Comparison of ENCODE assay signal across 5 fruit fly cellular contexts in genomic region chrX:14715180-14715579, dm6.
A peak's percentile ranks its signal among the peaks of the same experiment; 100 is the strongest.
TF ChIP-seq lines count a peak whose summit lies in the region.

No protein-coding gene starts in this region.

- TF ChIP-seq CTCF in S2 (optimal IDR thresholded peaks at IDR 0.05; lab: Kevin White, UChicago) = peak; percentile 51 to 61
- TF ChIP-seq CTCF in whole organism, embryonic (GFP tag; optimal IDR thresholded peaks at IDR 0.05; lab: Kevin White, UChicago) = peak; percentile 71

TF ChIP-seq in whole organism, embryonic, 481 proteins besides CTCF, POLR2A, EP300 and RAD21:
- TF ChIP-seq Lhr (GFP tag; optimal IDR thresholded peaks at IDR 0.05; lab: Kevin White, UChicago) (no peak), Side (GFP tag; optimal IDR thresholded peaks at IDR 0.05; lab: Kevin White, UChicago) (no peak), Poxn (GFP tag; IDR thresholded peaks at IDR 0.05; lab: Robert Waterston, UW) (no peak), CG7372 (GFP tag; IDR thresholded peaks at IDR 0.05; lab: Robert Waterston, UW) (no peak)

TF ChIP-seq in whole organism, prepupa, 60 proteins besides CTCF, POLR2A, EP300 and RAD21 (continues in another document):
- TF ChIP-seq CG16779 (tag; optimal IDR thresholded peaks at IDR 0.05; lab: Kevin White, UChicago) (no peak), CG34406 (GFP tag; optimal IDR thresholded peaks at IDR 0.05; lab: Kevin White, UChicago) (no peak), topi (GFP tag; optimal IDR thresholded peaks at IDR 0.05; lab: Kevin White, UChicago) (peak; percentile 24), acj6 (GFP tag; optimal IDR thresholded peaks at IDR 0.05; lab: Kevin White, UChicago) (peak; percentile 25), CG6808 (GFP tag; optimal IDR thresholded peaks at IDR 0.05; lab: Kevin White, UChicago) (no peak), CG11294 (GFP tag; IDR thresholded peaks at IDR 0.05; lab: Robert Waterston, UW) (no peak), spab (GFP tag; optimal IDR thresholded peaks at IDR 0.05; lab: Kevin White, UChicago) (no peak), CG7368 (GFP tag; optimal IDR thresholded peaks at IDR 0.05; lab: Kevin White, UChicago) (peak; percentile 3), CG3032 (tag; optimal IDR thresholded peaks at IDR 0.05; lab: Kevin White, UChicago) (peak; percentile 31), Blimp-1 (GFP tag; optimal IDR thresholded peaks at IDR 0.05; lab: Kevin White, UChicago) (no peak), CG1621 (tag; optimal IDR thresholded peaks at IDR 0.05; lab: Kevin White, UChicago) (peak; percentile 16), OdsH (GFP tag; optimal IDR thresholded peaks at IDR 0.05; lab: Kevin White, UChicago) (peak; percentile 45), Sox15 (GFP tag; optimal IDR thresholded peaks at IDR 0.05; lab: Kevin White, UChicago) (no peak), Eip78C (GFP tag; lab: Kevin White, UChicago) (peak; percentile 84), Hr4 (GFP tag; optimal IDR thresholded peaks at IDR 0.05; lab: Kevin White, UChicago) (peak; percentile 25), salr (GFP tag; optimal IDR thresholded peaks at IDR 0.05; lab: Kevin White, UChicago) (no peak), CG8119 (GFP tag; IDR thresholded peaks at IDR 0.05; lab: Robert Waterston, UW) (peak; percentile 51; the same call in 2 of the 3 replicates), CG10669 (GFP tag; optimal IDR thresholded peaks at IDR 0.05; lab: Kevin White, UChicago) (peak; percentile 45), lz (GFP tag; optimal IDR thresholded peaks at IDR 0.05; lab: Kevin White, UChicago) (no peak), CG6163 (GFP tag; IDR thresholded peaks at IDR 0.05; lab: Robert Waterston, UW) (peak; percentile 53; the same call in 1 of the 3 replicates), pdm3 (GFP tag; optimal IDR thresholded peaks at IDR 0.05; lab: Kevin White, UChicago) (peak; percentile 44), eg (GFP tag; IDR thresholded peaks at IDR 0.05; lab: Robert Waterston, UW) (no peak), ss (GFP tag; optimal IDR thresholded peaks at IDR 0.05; lab: Kevin White, UChicago) (peak in 1 of 2 experiments; percentile 33), Eip93F (GFP tag; optimal IDR thresholded peaks at IDR 0.05; lab: Kevin White, UChicago) (no peak), CG11762 (GFP tag; optimal IDR thresholded peaks at IDR 0.05; lab: Kevin White, UChicago; ENCODE audit: insufficient read depth) (no peak), CG6792 (GFP tag; optimal IDR thresholded peaks at IDR 0.05; lab: Kevin White, UChicago) (peak; percentile 6), achi (GFP tag; optimal IDR thresholded peaks at IDR 0.05; lab: Kevin White, UChicago) (peak; percentile 33), Ets21C (GFP tag; optimal IDR thresholded peaks at IDR 0.05; lab: Kevin White, UChicago) (no peak), Hr39 (GFP tag; optimal IDR thresholded peaks at IDR 0.05; lab: Kevin White, UChicago) (peak; percentile 21)

TF ChIP-seq in whole organism, pupa, 21 proteins besides CTCF, POLR2A, EP300 and RAD21:
- TF ChIP-seq CG8301 (tag; optimal IDR thresholded peaks at IDR 0.05; lab: Kevin White, UChicago) (peak; percentile 62), Ets98B (GFP tag; IDR thresholded peaks at IDR 0.05; lab: Robert Waterston, UW) (no peak), Pif1B (GFP tag; optimal IDR thresholded peaks at IDR 0.05; lab: Kevin White, UChicago) (peak; percentile 24), CG4496 (GFP tag; IDR thresholded peaks at IDR 0.05; lab: Robert Waterston, UW) (peak; percentile 55; the same call in 1 of the 3 replicates), fd96Ca (GFP tag; IDR thresholded peaks at IDR 0.05; lab: Robert Waterston, UW) (0 out of 3 replicates have a peak, but pooled peaks have one; percentile 15), CG12605 (GFP tag; IDR thresholded peaks at IDR 0.05; lab: Robert Waterston, UW) (peak; percentile 18; the same call in 1 of the 2 replicates), CG13204 (GFP tag; optimal IDR thresholded peaks at IDR 0.05; lab: Kevin White, UChicago) (no peak), CG10348 (GFP tag; IDR thresholded peaks at IDR 0.05; lab: Robert Waterston, UW) (no peak), CG9948 (tag; optimal IDR thresholded peaks at IDR 0.05; lab: Kevin White, UChicago) (peak; percentile 45), CG17806 (tag; optimal IDR thresholded peaks at IDR 0.05; lab: Kevin White, UChicago) (peak; percentile 37), gl (tag; optimal IDR thresholded peaks at IDR 0.05; lab: Kevin White, UChicago) (no peak), CG8159 (tag; optimal IDR thresholded peaks at IDR 0.05; lab: Kevin White, UChicago) (peak; percentile 48), CG15710 (tag; optimal IDR thresholded peaks at IDR 0.05; lab: Kevin White, UChicago) (peak; percentile 36), rn (GFP tag; IDR thresholded peaks at IDR 0.05; lab: Robert Waterston, UW) (no peak), D1 (tag; optimal IDR thresholded peaks at IDR 0.05; lab: Kevin White, UChicago) (no peak), EcR (GFP tag; optimal IDR thresholded peaks at IDR 0.05; lab: Kevin White, UChicago) (no peak), Snoo (tag; optimal IDR thresholded peaks at IDR 0.05; lab: Kevin White, UChicago) (no peak), CG14655 (GFP tag; optimal IDR thresholded peaks at IDR 0.05; lab: Kevin White, UChicago) (peak; percentile 66), CG34367 (tag; optimal IDR thresholded peaks at IDR 0.05; lab: Kevin White, UChicago) (peak; percentile 41), Pif1A (GFP tag; optimal IDR thresholded peaks at IDR 0.05; lab: Kevin White, UChicago) (peak; percentile 54), CG32121 (GFP tag; IDR thresholded peaks at IDR 0.05; lab: Robert Waterston, UW) (0 out of 2 replicates have a peak, but pooled peaks have one; percentile 15)

TF ChIP-seq in whole organism, wandering third instar larva, 38 proteins besides CTCF, POLR2A, EP300 and RAD21:
- no peak for TF ChIP-seq Rel (GFP tag; optimal IDR thresholded peaks at IDR 0.05; lab: Kevin White, UChicago)
- no peak for TF ChIP-seq Rel (tag; optimal IDR thresholded peaks at IDR 0.05; lab: Kevin White, UChicago)
- TF ChIP-seq foxo (GFP tag; optimal IDR thresholded peaks at IDR 0.05; lab: Kevin White, UChicago) = peak in 1 of 2 experiments; percentile 9
- no peak for TF ChIP-seq Jra (GFP tag; optimal IDR thresholded peaks at IDR 0.05; lab: Kevin White, UChicago)
- TF ChIP-seq fru (GFP tag; optimal IDR thresholded peaks at IDR 0.05; lab: Kevin White, UChicago) = peak; percentile 22
- no peak for TF ChIP-seq psq (GFP tag; optimal IDR thresholded peaks at IDR 0.05; lab: Kevin White, UChicago)
- no peak for TF ChIP-seq lola (GFP tag; optimal IDR thresholded peaks at IDR 0.05; lab: Kevin White, UChicago)
- TF ChIP-seq dsf (GFP tag; optimal IDR thresholded peaks at IDR 0.05; lab: Kevin White, UChicago; ENCODE audit: borderline replicate concordance) = no peak
- peak; percentile 5 for TF ChIP-seq h (GFP tag; optimal IDR thresholded peaks at IDR 0.05; lab: Kevin White, UChicago)
- TF ChIP-seq Hr83 (GFP tag; optimal IDR thresholded peaks at IDR 0.05; lab: Kevin White, UChicago; ENCODE audit: poor library complexity, severe bottlenecking) = no peak
- TF ChIP-seq br (GFP tag; optimal IDR thresholded peaks at IDR 0.05; lab: Kevin White, UChicago) = no peak
